Fruit fly (Drosophila melanogaster): ENCODE data around the gene Ankle2.

Gene Ankle2

dm6 chrX:17595822-17596221 is 16.8 kb upstream of the Ankle2 start:
- no peak for TF ChIP-seq EcR (GFP tag; optimal IDR thresholded peaks at IDR 0.05)
- TF ChIP-seq CG15710 (tag; optimal IDR thresholded peaks at IDR 0.05) = peak; percentile 69
- TF ChIP-seq CG32121 (GFP tag; IDR thresholded peaks at IDR 0.05) = peak; percentile 74
- no peak for TF ChIP-seq CG10348 (GFP tag; IDR thresholded peaks at IDR 0.05)
- TF ChIP-seq CG8301 (tag; optimal IDR thresholded peaks at IDR 0.05) = peak; percentile 36
- peak; percentile 77 for TF ChIP-seq Pif1B (GFP tag; optimal IDR thresholded peaks at IDR 0.05)
- peak; percentile 76; the same call in 1 of the 3 replicates for TF ChIP-seq fd96Ca (GFP tag; IDR thresholded peaks at IDR 0.05)
- peak; percentile 60; the same call in 1 of the 2 replicates for TF ChIP-seq rn (GFP tag; IDR thresholded peaks at IDR 0.05)
- TF ChIP-seq CG34367 (tag; optimal IDR thresholded peaks at IDR 0.05) = peak; percentile 43
- TF ChIP-seq CG12605 (GFP tag; IDR thresholded peaks at IDR 0.05) = no peak; the same call in 1 of the 2 replicates
- TF ChIP-seq CG4496 (GFP tag; IDR thresholded peaks at IDR 0.05) = peak; percentile 69; the same call in 2 of the 3 replicates
- peak; percentile 70 for TF ChIP-seq CG8159 (tag; optimal IDR thresholded peaks at IDR 0.05)
- TF ChIP-seq gl (tag; optimal IDR thresholded peaks at IDR 0.05) = peak; percentile 22
- peak; percentile 69 for TF ChIP-seq CG17806 (tag; optimal IDR thresholded peaks at IDR 0.05)
- TF ChIP-seq Pif1A (GFP tag; optimal IDR thresholded peaks at IDR 0.05) = peak; percentile 80
- peak; percentile 27 for TF ChIP-seq D1 (tag; optimal IDR thresholded peaks at IDR 0.05)
- no peak for TF ChIP-seq CG13204 (GFP tag; optimal IDR thresholded peaks at IDR 0.05)
- TF ChIP-seq Ets98B (GFP tag; IDR thresholded peaks at IDR 0.05) = peak; percentile 79
- no peak for TF ChIP-seq CG14655 (GFP tag; optimal IDR thresholded peaks at IDR 0.05)
- peak; percentile 77 for TF ChIP-seq Snoo (tag; optimal IDR thresholded peaks at IDR 0.05)
- peak; percentile 61 for TF ChIP-seq CG9948 (tag; optimal IDR thresholded peaks at IDR 0.05)

dm6 chrX:17594745-17595144 is 15.7 kb upstream of the Ankle2 start:
- TF ChIP-seq CG15710 (tag; optimal IDR thresholded peaks at IDR 0.05) = peak; percentile 19
- peak; percentile 42 for TF ChIP-seq CG8159 (tag; optimal IDR thresholded peaks at IDR 0.05)
- TF ChIP-seq gl (tag; optimal IDR thresholded peaks at IDR 0.05) = no peak
- no peak for TF ChIP-seq Pif1A (GFP tag; optimal IDR thresholded peaks at IDR 0.05)
- TF ChIP-seq CG34367 (tag; optimal IDR thresholded peaks at IDR 0.05) = peak; percentile 15
- 0 out of 2 replicates have a peak, but pooled peaks have one; percentile 19 for TF ChIP-seq CG32121 (GFP tag; IDR thresholded peaks at IDR 0.05)
- peak; percentile 23 for TF ChIP-seq CG9948 (tag; optimal IDR thresholded peaks at IDR 0.05)
- TF ChIP-seq CG14655 (GFP tag; optimal IDR thresholded peaks at IDR 0.05) = peak; percentile 10

dm6 chrX:17588565-17588964 is 9.5 kb upstream of the Ankle2 start, which contains the start of gene CG12992:
Gene CG12992, plus strand, starts transcription at chrX:17588865.
- no peak for TF ChIP-seq CG13204 (GFP tag; optimal IDR thresholded peaks at IDR 0.05)
- no peak for TF ChIP-seq fd96Ca (GFP tag; IDR thresholded peaks at IDR 0.05)
- no peak for TF ChIP-seq Ets98B (GFP tag; IDR thresholded peaks at IDR 0.05)
- no peak for TF ChIP-seq CG10348 (GFP tag; IDR thresholded peaks at IDR 0.05)
- no peak for TF ChIP-seq Pif1B (GFP tag; optimal IDR thresholded peaks at IDR 0.05)
- TF ChIP-seq Snoo (tag; optimal IDR thresholded peaks at IDR 0.05) = no peak
- no peak for TF ChIP-seq CG4496 (GFP tag; IDR thresholded peaks at IDR 0.05)
- no peak for TF ChIP-seq CG14655 (GFP tag; optimal IDR thresholded peaks at IDR 0.05)
- TF ChIP-seq D1 (tag; optimal IDR thresholded peaks at IDR 0.05) = no peak
- no peak for TF ChIP-seq gl (tag; optimal IDR thresholded peaks at IDR 0.05)
- no peak for TF ChIP-seq CG12605 (GFP tag; IDR thresholded peaks at IDR 0.05)
- TF ChIP-seq EcR (GFP tag; optimal IDR thresholded peaks at IDR 0.05) = no peak
- no peak for TF ChIP-seq CG8301 (tag; optimal IDR thresholded peaks at IDR 0.05)
- TF ChIP-seq Pif1A (GFP tag; optimal IDR thresholded peaks at IDR 0.05) = no peak

dm6 chrX:17588134-17588533 is 9.1 kb upstream of the Ankle2 start:
- no peak for TF ChIP-seq gl (tag; optimal IDR thresholded peaks at IDR 0.05)
- TF ChIP-seq Ets98B (GFP tag; IDR thresholded peaks at IDR 0.05) = no peak
- TF ChIP-seq CG8301 (tag; optimal IDR thresholded peaks at IDR 0.05) = peak; percentile 19
- peak; percentile 28 for TF ChIP-seq CG9948 (tag; optimal IDR thresholded peaks at IDR 0.05)
- peak; percentile 25 for TF ChIP-seq CG15710 (tag; optimal IDR thresholded peaks at IDR 0.05)
- TF ChIP-seq CG10348 (GFP tag; IDR thresholded peaks at IDR 0.05) = no peak
- TF ChIP-seq CG34367 (tag; optimal IDR thresholded peaks at IDR 0.05) = peak; percentile 1
- TF ChIP-seq CG32121 (GFP tag; IDR thresholded peaks at IDR 0.05) = no peak
- no peak for TF ChIP-seq Pif1A (GFP tag; optimal IDR thresholded peaks at IDR 0.05)
- peak; percentile 33 for TF ChIP-seq CG17806 (tag; optimal IDR thresholded peaks at IDR 0.05)
- TF ChIP-seq CG14655 (GFP tag; optimal IDR thresholded peaks at IDR 0.05) = peak; percentile 28
- no peak for TF ChIP-seq CG13204 (GFP tag; optimal IDR thresholded peaks at IDR 0.05)

dm6 chrX:17585892-17586291 is 6.9 kb upstream of the Ankle2 start:
- TF ChIP-seq CG17806 (tag; optimal IDR thresholded peaks at IDR 0.05) (no peak), CG4496 (GFP tag; IDR thresholded peaks at IDR 0.05) (no peak), CG32121 (GFP tag; IDR thresholded peaks at IDR 0.05) (no peak), Ets98B (GFP tag; IDR thresholded peaks at IDR 0.05) (no peak), EcR (GFP tag; optimal IDR thresholded peaks at IDR 0.05) (no peak), gl (tag; optimal IDR thresholded peaks at IDR 0.05) (no peak), rn (GFP tag; IDR thresholded peaks at IDR 0.05) (no peak), Snoo (tag; optimal IDR thresholded peaks at IDR 0.05) (no peak), CG13204 (GFP tag; optimal IDR thresholded peaks at IDR 0.05) (no peak), CG14655 (GFP tag; optimal IDR thresholded peaks at IDR 0.05) (no peak), fd96Ca (GFP tag; IDR thresholded peaks at IDR 0.05) (no peak), CG10348 (GFP tag; IDR thresholded peaks at IDR 0.05) (no peak), CG8301 (tag; optimal IDR thresholded peaks at IDR 0.05) (no peak), Pif1A (GFP tag; optimal IDR thresholded peaks at IDR 0.05) (no peak), Pif1B (GFP tag; optimal IDR thresholded peaks at IDR 0.05) (no peak), D1 (tag; optimal IDR thresholded peaks at IDR 0.05) (no peak), CG12605 (GFP tag; IDR thresholded peaks at IDR 0.05) (no peak), CG34367 (tag; optimal IDR thresholded peaks at IDR 0.05) (no peak), CG15710 (tag; optimal IDR thresholded peaks at IDR 0.05) (no peak), CG9948 (tag; optimal IDR thresholded peaks at IDR 0.05) (no peak)

- TF ChIP-seq CG12605 (GFP tag; IDR thresholded peaks at IDR 0.05) (no peak), CG9948 (tag; optimal IDR thresholded peaks at IDR 0.05) (no peak), CG17806 (tag; optimal IDR thresholded peaks at IDR 0.05) (no peak), Ets98B (GFP tag; IDR thresholded peaks at IDR 0.05) (no peak), Snoo (tag; optimal IDR thresholded peaks at IDR 0.05) (no peak), D1 (tag; optimal IDR thresholded peaks at IDR 0.05) (no peak), gl (tag; optimal IDR thresholded peaks at IDR 0.05) (no peak), CG10348 (GFP tag; IDR thresholded peaks at IDR 0.05) (no peak), Pif1A (GFP tag; optimal IDR thresholded peaks at IDR 0.05) (no peak), CG32121 (GFP tag; IDR thresholded peaks at IDR 0.05) (no peak), CG8301 (tag; optimal IDR thresholded peaks at IDR 0.05) (no peak), CG15710 (tag; optimal IDR thresholded peaks at IDR 0.05) (no peak), rn (GFP tag; IDR thresholded peaks at IDR 0.05) (no peak), CG34367 (tag; optimal IDR thresholded peaks at IDR 0.05) (no peak), CG14655 (GFP tag; optimal IDR thresholded peaks at IDR 0.05) (no peak), Pif1B (GFP tag; optimal IDR thresholded peaks at IDR 0.05) (no peak)
Observed at dm6 chrX:17583706-17584105, 4.7 kb upstream of the Ankle2 start.
